Fruit fly (Drosophila melanogaster) whole organism, prepupa: Measurements from ENCODE around the gene CG13898.

ENCODE experiments used
- Blimp-1 ChIP-seq: fragments of 200-800 bp; sonication (Bioruptor generic); optimal IDR thresholded peaks from 3 replicates; lab custom pipeline; 2017; ENCODE audit warnings: missing biosample characterization, missing genetic modification characterization, mild to moderate bottlenecking, moderate library complexity, missing genetic modification reagents
- CG10631 ChIP-seq: fragments of 200-800 bp; sonication (Bioruptor generic); optimal IDR thresholded peaks from 2 replicates; lab custom pipeline; 2016; ENCODE audit warnings: missing biosample characterization, missing genetic modification characterization
- CG10669 ChIP-seq: fragments of 200-800 bp; sonication (Bioruptor generic); optimal IDR thresholded peaks from 3 replicates; lab custom pipeline; 2018; ENCODE audit warnings: missing biosample characterization, mild to moderate bottlenecking, missing genetic modification characterization, moderate library complexity
- CG11294 ChIP-seq: fragments of 200-800 bp; sonication (Bioruptor generic); IDR thresholded peaks from 2 replicates; pipeline ENCODE4 v1.3.6; 2022; ENCODE audit warnings: missing biosample characterization, missing genetic modification characterization
- CG11762 ChIP-seq: fragments of 200-800 bp; sonication (Bioruptor generic); optimal IDR thresholded peaks from 3 replicates; lab custom pipeline; 2016; ENCODE audit warnings: missing biosample characterization, missing genetic modification characterization; ENCODE audit not compliant: insufficient read depth
- CG15336 ChIP-seq: fragments of 200-800 bp; sonication (Bioruptor generic); IDR thresholded peaks from 2 replicates; pipeline ENCODE4 v1.3.6; 2022; ENCODE audit warnings: missing biosample characterization, missing genetic modification characterization
- CG1621 ChIP-seq: fragments of 200-800 bp; sonication (Bioruptor generic); optimal IDR thresholded peaks from 3 replicates; lab custom pipeline; 2018; ENCODE audit warnings: missing biosample characterization, mild to moderate bottlenecking, missing genetic modification characterization
- CG16779 ChIP-seq: fragments of 200-800 bp; sonication (Bioruptor generic); optimal IDR thresholded peaks from 3 replicates; lab custom pipeline; 2017; ENCODE audit warnings: missing biosample characterization, mild to moderate bottlenecking, missing genetic modification characterization
- CG3032 ChIP-seq: fragments of 200-800 bp; optimal IDR thresholded peaks from 2 replicates; lab custom pipeline; 2019; ENCODE audit warnings: missing biosample characterization, mild to moderate bottlenecking, missing genetic modification characterization, moderate library complexity
- CG31627 ChIP-seq: fragments of 200-800 bp; sonication (Bioruptor generic); optimal IDR thresholded peaks from 3 replicates; lab custom pipeline; 2016; ENCODE audit warnings: missing biosample characterization, missing genetic modification characterization
- CG32006 ChIP-seq: fragments of 200-800 bp; sonication (Bioruptor generic); optimal IDR thresholded peaks from 3 replicates; lab custom pipeline; 2017; ENCODE audit warnings: missing biosample characterization, mild to moderate bottlenecking, missing genetic modification characterization
- CG34406 ChIP-seq: fragments of 200-800 bp; sonication (Bioruptor generic); optimal IDR thresholded peaks from 3 replicates; lab custom pipeline; 2016; ENCODE audit warnings: missing biosample characterization, missing genetic modification characterization
- CG4318 ChIP-seq: fragments of 200-800 bp; sonication (Bioruptor generic); optimal IDR thresholded peaks from 3 replicates; lab custom pipeline; 2017; ENCODE audit warnings: missing biosample characterization, mild to moderate bottlenecking, missing genetic modification characterization
- CG6163 ChIP-seq: fragments of 200-800 bp; sonication (Bioruptor generic); IDR thresholded peaks from 3 replicates; pipeline ENCODE4 v1.3.6; 2022; ENCODE audit warnings: missing biosample characterization, missing genetic modification characterization
- CG6276 ChIP-seq: fragments of 200-800 bp; sonication (Bioruptor generic); optimal IDR thresholded peaks from 2 replicates; lab custom pipeline; 2017; ENCODE audit warnings: missing biosample characterization, mild to moderate bottlenecking, missing genetic modification characterization
- CG6792 ChIP-seq: fragments of 200-800 bp; sonication (Bioruptor generic); optimal IDR thresholded peaks from 3 replicates; lab custom pipeline; 2016; ENCODE audit warnings: missing biosample characterization, missing genetic modification characterization
- CG6854 ChIP-seq: fragments of 200-800 bp; sonication (Bioruptor generic); optimal IDR thresholded peaks from 2 replicates; lab custom pipeline; 2017; ENCODE audit warnings: missing biosample characterization, mild to moderate bottlenecking, missing genetic modification characterization
- CG7368 ChIP-seq: fragments of 200-800 bp; sonication (Bioruptor generic); optimal IDR thresholded peaks from 3 replicates; lab custom pipeline; 2016; ENCODE audit warnings: missing biosample characterization, missing genetic modification characterization
- CG8119 ChIP-seq: fragments of 200-800 bp; sonication (Bioruptor generic); IDR thresholded peaks from 3 replicates; pipeline ENCODE4 v1.3.6; 2022; ENCODE audit warnings: missing biosample characterization, missing genetic modification characterization
- CG8319 ChIP-seq: fragments of 200-800 bp; sonication (Bioruptor generic); optimal IDR thresholded peaks from 3 replicates; lab custom pipeline; 2016; ENCODE audit warnings: missing biosample characterization, missing genetic modification characterization
- CG8632 ChIP-seq: fragments of 200-800 bp; sonication (Bioruptor generic); optimal IDR thresholded peaks from 3 replicates; lab custom pipeline; 2016; ENCODE audit warnings: missing biosample characterization, missing genetic modification characterization
- CG9139 ChIP-seq: fragments of 200-800 bp; sonication (Bioruptor generic); optimal IDR thresholded peaks from 3 replicates; lab custom pipeline; 2017; ENCODE audit warnings: missing biosample characterization, mild to moderate bottlenecking, missing genetic modification characterization
- Eip75B ChIP-seq: fragments of 200-800 bp; sonication (Bioruptor generic); optimal IDR thresholded peaks from 3 replicates; lab custom pipeline; 2016; ENCODE audit warnings: missing biosample characterization, missing genetic modification characterization
- Eip93F ChIP-seq: fragments of 200-800 bp; sonication (Bioruptor generic); optimal IDR thresholded peaks from 2 replicates; lab custom pipeline; 2016; ENCODE audit warnings: missing biosample characterization, mild to moderate bottlenecking, missing genetic modification characterization
- Ets21C ChIP-seq: fragments of 200-800 bp; sonication (Bioruptor generic); optimal IDR thresholded peaks from 3 replicates; lab custom pipeline; 2016; ENCODE audit warnings: missing biosample characterization, missing genetic modification characterization
- Ets96B ChIP-seq: fragments of 200-800 bp; optimal IDR thresholded peaks from 2 replicates; lab custom pipeline; 2019; ENCODE audit warnings: missing biosample characterization, mild to moderate bottlenecking, missing genetic modification characterization, moderate library complexity
- Gug ChIP-seq: fragments of 200-800 bp; sonication (Bioruptor generic); IDR thresholded peaks from 2 replicates; pipeline ENCODE4 v1.3.6; 2022; ENCODE audit warnings: missing biosample characterization, missing genetic modification characterization
- Hr38 ChIP-seq: sonication (Bioruptor generic); optimal IDR thresholded peaks from 2 replicates; lab custom pipeline; 2016; ENCODE audit warnings: missing biosample characterization, missing genetic modification characterization
- Hr39 ChIP-seq: fragments of 200-800 bp; sonication (Bioruptor generic); optimal IDR thresholded peaks from 2 replicates; lab custom pipeline; 2016; ENCODE audit warnings: missing biosample characterization, missing genetic modification characterization
- Lpt ChIP-seq: fragments of 200-800 bp; sonication (Bioruptor generic); optimal IDR thresholded peaks from 3 replicates; lab custom pipeline; 2016; ENCODE audit warnings: missing biosample characterization, missing genetic modification characterization
- Met ChIP-seq: fragments of 200-800 bp; sonication (Bioruptor generic); optimal IDR thresholded peaks from 3 replicates; lab custom pipeline; 2016; ENCODE audit warnings: missing biosample characterization, missing genetic modification characterization
- Sox102F ChIP-seq: fragments of 200-800 bp; sonication (Bioruptor generic); optimal IDR thresholded peaks from 2 replicates; lab custom pipeline; 2016; ENCODE audit warnings: missing biosample characterization, mild to moderate bottlenecking, missing genetic modification characterization
- Sox14 ChIP-seq: fragments of 200-800 bp; sonication (Bioruptor generic); optimal IDR thresholded peaks from 3 replicates; lab custom pipeline; 2016; ENCODE audit warnings: missing biosample characterization, missing genetic modification characterization
- Sox15 ChIP-seq: fragments of 200-800 bp; sonication (Bioruptor generic); optimal IDR thresholded peaks from 3 replicates; lab custom pipeline; 2016; ENCODE audit warnings: missing biosample characterization, missing genetic modification characterization
- achi ChIP-seq: fragments of 200-800 bp; sonication (Bioruptor generic); optimal IDR thresholded peaks from 3 replicates; lab custom pipeline; 2016; ENCODE audit warnings: missing biosample characterization, missing genetic modification characterization
- acj6 ChIP-seq: fragments of 200-800 bp; sonication (Bioruptor generic); optimal IDR thresholded peaks from 3 replicates; lab custom pipeline; 2016; ENCODE audit warnings: missing biosample characterization, missing genetic modification characterization
- cyc ChIP-seq: fragments of 200-800 bp; sonication (Bioruptor generic); optimal IDR thresholded peaks from 3 replicates; lab custom pipeline; 2016; ENCODE audit warnings: missing biosample characterization, missing genetic modification characterization
- dac ChIP-seq: fragments of 200-800 bp; sonication (Bioruptor generic); optimal IDR thresholded peaks from 2 replicates; lab custom pipeline; 2017; ENCODE audit warnings: missing biosample characterization, mild to moderate bottlenecking, missing genetic modification characterization
- dsx ChIP-seq: fragments of 200-800 bp; optimal IDR thresholded peaks from 3 replicates; lab custom pipeline; 2019; ENCODE audit warnings: missing biosample characterization, mild to moderate bottlenecking, missing genetic modification characterization, moderate library complexity; ENCODE audit not compliant: poor library complexity, severe bottlenecking
- eg ChIP-seq: fragments of 200-800 bp; sonication (Bioruptor generic); IDR thresholded peaks from 3 replicates; pipeline ENCODE4 v1.3.6; 2022; ENCODE audit warnings: missing biosample characterization, missing genetic modification characterization
- esn ChIP-seq: fragments of 200-800 bp; sonication (Bioruptor generic); optimal IDR thresholded peaks from 2 replicates; lab custom pipeline; 2016; ENCODE audit warnings: missing biosample characterization, mild to moderate bottlenecking, missing genetic modification characterization, moderate library complexity
- fd59A ChIP-seq: fragments of 200-800 bp; sonication (Bioruptor generic); optimal IDR thresholded peaks from 2 replicates; lab custom pipeline; 2017; ENCODE audit warnings: missing biosample characterization, mild to moderate bottlenecking, missing genetic modification characterization, missing genetic modification reagents
- fd85E ChIP-seq: fragments of 200-800 bp; sonication (Bioruptor generic); optimal IDR thresholded peaks from 3 replicates; lab custom pipeline; 2016; ENCODE audit warnings: missing biosample characterization, missing genetic modification characterization
- fkh ChIP-seq: fragments of 200-800 bp; sonication (Bioruptor generic); optimal IDR thresholded peaks from 3 replicates; lab custom pipeline; 2017; ENCODE audit warnings: missing biosample characterization, mild to moderate bottlenecking, missing genetic modification characterization, moderate library complexity
- lz ChIP-seq: fragments of 200-800 bp; sonication (Bioruptor generic); optimal IDR thresholded peaks from 3 replicates; lab custom pipeline; 2016; ENCODE audit warnings: missing biosample characterization, missing genetic modification characterization
- net ChIP-seq: fragments of 200-800 bp; sonication (Bioruptor generic); optimal IDR thresholded peaks from 3 replicates; lab custom pipeline; 2016; ENCODE audit warnings: missing biosample characterization, missing genetic modification characterization
- pdm3 ChIP-seq: fragments of 200-800 bp; sonication (Bioruptor generic); optimal IDR thresholded peaks from 3 replicates; lab custom pipeline; 2016; ENCODE audit warnings: missing biosample characterization, missing genetic modification characterization
- salr ChIP-seq, 2 experiments: fragments of 200-800 bp; sonication (Bioruptor generic); optimal IDR thresholded peaks; 3 replicates each; lab custom pipeline; 2016 to 2018; ENCODE audit warnings: missing biosample characterization in 2 of 2, missing genetic modification characterization in 2 of 2, mild to moderate bottlenecking in 1 of 2
- spab ChIP-seq: fragments of 200-800 bp; sonication (Bioruptor generic); optimal IDR thresholded peaks from 2 replicates; lab custom pipeline; 2017; ENCODE audit warnings: missing biosample characterization, mild to moderate bottlenecking, missing genetic modification characterization, missing genetic modification reagents
- svp ChIP-seq: fragments of 200-800 bp; sonication (Bioruptor generic); peaks from one replicate; lab custom pipeline; 2016; ENCODE audit warnings: missing biosample characterization, missing genetic modification characterization
- topi ChIP-seq: fragments of 200-800 bp; sonication (Bioruptor generic); optimal IDR thresholded peaks from 3 replicates; lab custom pipeline; 2016; ENCODE audit warnings: missing biosample characterization, missing genetic modification characterization
- vri ChIP-seq: fragments of 200-800 bp; sonication (Bioruptor generic); optimal IDR thresholded peaks from 3 replicates; lab custom pipeline; 2016; ENCODE audit warnings: missing biosample characterization, mild to moderate bottlenecking, missing genetic modification characterization

Gene CG13898

dm6 chr3L:822619-823018 is 18.8 kb upstream of the CG13898 start:
- TF ChIP-seq CG6276 (GFP tag; lab: Kevin White, UChicago) (no peak), cyc (GFP tag; lab: Kevin White, UChicago) (peak; percentile 80), salr (GFP tag; optimal IDR thresholded peaks at IDR 0.05; lab: Kevin White, UChicago) (peak; percentile 23 to 48), eg (peak; percentile 58), Blimp-1 (GFP tag; lab: Kevin White, UChicago) (no peak), CG9139 (no peak), CG11294 (GFP tag; lab: Robert Waterston, UW) (no peak), CG1621 (peak; percentile 37), fkh (GFP tag; lab: Kevin White, UChicago) (no peak), vri (peak; percentile 36), dac (GFP tag; lab: Kevin White, UChicago) (no peak), Met (GFP tag; lab: Kevin White, UChicago) (peak; percentile 83), spab (GFP tag; lab: Kevin White, UChicago) (peak; percentile 69), topi (peak; percentile 79), lz (GFP tag; lab: Kevin White, UChicago) (peak; percentile 71), CG3032 (peak; percentile 75), Lpt (peak; percentile 21), fd59A (GFP tag; lab: Kevin White, UChicago) (peak; percentile 45), CG15336 (GFP tag; lab: Robert Waterston, UW) (peak; percentile 53), CG8319 (GFP tag; lab: Kevin White, UChicago) (peak; percentile 58), acj6 (GFP tag; lab: Kevin White, UChicago) (peak; percentile 73), Eip93F (GFP tag; lab: Kevin White, UChicago) (peak; percentile 49), dsx (GFP tag; lab: Kevin White, UChicago) (no peak), fd85E (GFP tag; lab: Kevin White, UChicago) (peak; percentile 30), CG32006 (GFP tag; lab: Kevin White, UChicago) (peak; percentile 57), CG6792 (GFP tag; lab: Kevin White, UChicago) (peak; percentile 67), esn (GFP tag; lab: Kevin White, UChicago) (peak; percentile 81), CG16779 (no peak), svp (peak; percentile 74), CG10631 (GFP tag; lab: Kevin White, UChicago) (peak; percentile 67), CG8632 (GFP tag; lab: Kevin White, UChicago) (peak; percentile 70), Sox15 (GFP tag; lab: Kevin White, UChicago) (peak; percentile 53), Hr38 (no peak), pdm3 (GFP tag; lab: Kevin White, UChicago) (peak; percentile 75), Sox14 (GFP tag; lab: Kevin White, UChicago) (peak; percentile 80), CG11762 (GFP tag; lab: Kevin White, UChicago) (peak; percentile 59), CG6854 (GFP tag; lab: Kevin White, UChicago) (peak; percentile 50), CG4318 (GFP tag; lab: Kevin White, UChicago) (no peak), Sox102F (GFP tag; lab: Kevin White, UChicago) (peak; percentile 86), CG7368 (GFP tag; lab: Kevin White, UChicago) (peak; percentile 75), CG31627 (GFP tag; lab: Kevin White, UChicago) (peak; percentile 78), CG10669 (GFP tag; lab: Kevin White, UChicago) (peak; percentile 75), CG6163 (peak; percentile 85), Ets96B (tag; lab: Kevin White, UChicago) (peak; percentile 73), Gug (GFP tag; lab: Robert Waterston, UW) (peak; percentile 47; the same call in 1 of the 2 replicates), CG8119 (peak; percentile 52; the same call in 1 of the 3 replicates), achi (GFP tag; lab: Kevin White, UChicago) (peak; percentile 82), Eip75B (GFP tag; lab: Kevin White, UChicago) (peak; percentile 83), Hr39 (GFP tag; lab: Kevin White, UChicago) (peak; percentile 85), CG34406 (GFP tag; lab: Kevin White, UChicago) (peak; percentile 73), net (GFP tag; lab: Kevin White, UChicago) (peak; percentile 50), Ets21C (GFP tag; lab: Kevin White, UChicago) (peak; percentile 62)
